Worm (Caenorhabditis elegans) whole organism, L4 larva: ENCODE measurements around the gene spig-6.
A peak's percentile ranks its signal among the peaks of the same experiment; 100 is the strongest.

Experiments
- T26A8.4 ChIP-seq: fragments of 200-800 bp; sonication (Bioruptor generic); IDR thresholded peaks from 2 replicates; pipeline ENCODE4 v1.3.6; 2022; ENCODE audit warnings: missing genetic modification characterization, missing compliant biosample characterization
- aha-1 ChIP-seq: fragments of 150-350 bp; peaks from one replicate; lab custom pipeline; 2014; ENCODE audit warnings: missing biosample characterization, missing genetic modification characterization
- arid-1 ChIP-seq: fragments of 200-800 bp; sonication (Bioruptor generic); conservative IDR thresholded peaks from 2 replicates; pipeline ENCODE4 v1.3.6; 2022; ENCODE audit warnings: missing genetic modification reagents, missing genetic modification characterization, missing compliant biosample characterization
- ceh-20 ChIP-seq: fragments of 200-800 bp; sonication (Bioruptor generic); IDR thresholded peaks from 2 replicates; pipeline ENCODE4 v1.3.6; 2022; ENCODE audit warnings: missing genetic modification reagents, missing genetic modification characterization, missing compliant biosample characterization
- ceh-28 ChIP-seq: fragments of 150-350 bp; optimal IDR thresholded peaks from 2 replicates; lab custom pipeline; 2014; ENCODE audit warnings: missing biosample characterization, missing genetic modification reagents, missing genetic modification characterization
- ceh-62 ChIP-seq: sonication (generic microtip); optimal IDR thresholded peaks from 2 replicates; lab custom pipeline; 2017; ENCODE audit warnings: missing biosample characterization, missing genetic modification characterization
- daf-12 ChIP-seq: fragments of 150-350 bp; optimal IDR thresholded peaks from 2 replicates; lab custom pipeline; 2014; ENCODE audit warnings: missing biosample characterization, missing genetic modification reagents, missing genetic modification characterization
- daf-19 ChIP-seq: fragments of 200-800 bp; sonication (Bioruptor generic); conservative IDR thresholded peaks from 2 replicates; pipeline ENCODE4 v1.3.6; 2022; ENCODE audit warnings: missing genetic modification characterization, missing compliant biosample characterization
- duxl-1 ChIP-seq: sonication (generic microtip); optimal IDR thresholded peaks from 2 replicates; lab custom pipeline; 2016; ENCODE audit warnings: mild to moderate bottlenecking, missing genetic modification characterization, moderate library complexity, missing compliant biosample characterization; ENCODE audit not compliant: poor library complexity
- egl-43 ChIP-seq: fragments of 200-800 bp; sonication (Bioruptor generic); IDR thresholded peaks from 2 replicates; pipeline ENCODE4 v1.3.6; 2022; ENCODE audit warnings: missing genetic modification reagents, missing genetic modification characterization, missing compliant biosample characterization
- fkh-10 ChIP-seq: fragments of 150-350 bp; optimal IDR thresholded peaks from 2 replicates; lab custom pipeline; 2014; ENCODE audit warnings: missing biosample characterization, missing genetic modification reagents, missing genetic modification characterization
- hif-1 ChIP-seq, 2 experiments: sonication (generic microtip); optimal IDR thresholded peaks; 2 replicates each; lab custom pipeline; 2016 to 2017; ENCODE audit warnings: missing compliant biosample characterization in 2 of 2, missing genetic modification characterization in 2 of 2, missing genetic modification reagents in 2 of 2, missing genotype in 2 of 2, mild to moderate bottlenecking in 1 of 2
- lim-7 ChIP-seq: fragments of 200-800 bp; sonication (Bioruptor generic); IDR thresholded peaks from 2 replicates; pipeline ENCODE4 v1.3.6; 2022; ENCODE audit warnings: missing genetic modification characterization, missing compliant biosample characterization
- lin-1 ChIP-seq: fragments of 200-800 bp; sonication (Bioruptor generic); IDR thresholded peaks from 2 replicates; pipeline ENCODE4 v1.3.6; 2022; ENCODE audit warnings: missing genetic modification reagents, missing genetic modification characterization, missing compliant biosample characterization
- lin-15B ChIP-seq: fragments of 150-350 bp; sonication (generic microtip); optimal IDR thresholded peaks from 3 replicates; lab custom pipeline; 2014; ENCODE audit warnings: missing biosample characterization, missing genetic modification characterization
- lin-29 ChIP-seq: fragments of 200-800 bp; sonication (Bioruptor generic); IDR thresholded peaks from 2 replicates; pipeline ENCODE4 v1.3.6; 2022; ENCODE audit warnings: missing genetic modification reagents, missing genetic modification characterization, missing compliant biosample characterization
- lin-39 ChIP-seq: fragments of 150-350 bp; optimal IDR thresholded peaks from 2 replicates; lab custom pipeline; 2014; ENCODE audit warnings: missing biosample characterization, missing genetic modification reagents, missing genetic modification characterization
- lir-3 ChIP-seq: sonication (generic microtip); optimal IDR thresholded peaks from 2 replicates; lab custom pipeline; 2016; ENCODE audit warnings: mild to moderate bottlenecking, missing genetic modification characterization, missing compliant biosample characterization
- mep-1 ChIP-seq: fragments of 150-350 bp; sonication (generic microtip); optimal IDR thresholded peaks from 3 replicates; lab custom pipeline; 2014; ENCODE audit warnings: missing biosample characterization, missing genetic modification characterization
- nhr-76 ChIP-seq: fragments of 150-350 bp; optimal IDR thresholded peaks from 2 replicates; lab custom pipeline; 2014; ENCODE audit warnings: missing biosample characterization, missing genetic modification characterization
- php-3 ChIP-seq: fragments of 200-800 bp; sonication (Bioruptor generic); IDR thresholded peaks from 2 replicates; pipeline ENCODE4 v1.3.6; 2022; ENCODE audit warnings: missing genetic modification reagents, missing genetic modification characterization, missing compliant biosample characterization
- rbr-2 ChIP-seq: sonication (generic microtip); optimal IDR thresholded peaks from 2 replicates; lab custom pipeline; 2016; ENCODE audit warnings: missing genotype, missing genetic modification characterization, missing compliant biosample characterization
- saeg-2 ChIP-seq: fragments of 200-800 bp; sonication (Bioruptor generic); IDR thresholded peaks from 2 replicates; pipeline ENCODE4 v1.3.6; 2022; ENCODE audit warnings: missing genetic modification reagents, missing genetic modification characterization, missing compliant biosample characterization
- sdz-12 ChIP-seq: fragments of 200-800 bp; sonication (Bioruptor generic); optimal IDR thresholded peaks from 2 replicates; lab custom pipeline; 2018; ENCODE audit warnings: mild to moderate bottlenecking, missing genetic modification characterization, missing compliant biosample characterization
- set-16 ChIP-seq: fragments of 200-800 bp; sonication (Bioruptor generic); IDR thresholded peaks from 2 replicates; pipeline ENCODE4 v1.3.6; 2022; ENCODE audit warnings: missing genetic modification reagents, missing genetic modification characterization, missing compliant biosample characterization
- snpc-1.2 ChIP-seq: fragments of 200-800 bp; sonication (Bioruptor generic); IDR thresholded peaks from 2 replicates; pipeline ENCODE4 v1.3.6; 2022; ENCODE audit warnings: missing genetic modification reagents, missing genetic modification characterization, missing compliant biosample characterization
- spr-3 ChIP-seq: fragments of 200-800 bp; sonication (Bioruptor generic); optimal IDR thresholded peaks from 2 replicates; lab custom pipeline; 2018; ENCODE audit warnings: mild to moderate bottlenecking, missing genetic modification characterization, missing compliant biosample characterization
- tag-97 ChIP-seq: fragments of 200-800 bp; sonication (Bioruptor generic); IDR thresholded peaks from 2 replicates; pipeline ENCODE4 v1.3.6; 2022; ENCODE audit warnings: missing genetic modification characterization, missing compliant biosample characterization
- unc-130 ChIP-seq: sonication (generic microtip); optimal IDR thresholded peaks from 2 replicates; lab custom pipeline; 2016; ENCODE audit warnings: missing genetic modification reagents, missing genetic modification characterization, missing compliant biosample characterization
- unc-62 ChIP-seq, 3 experiments: fragments of 150-350 bp in 1 of 3; sonication (generic microtip); optimal IDR thresholded peaks in 2 of 3; peaks in 1 of 3; 1 replicate in 1 of 3; 2 replicates in 2 of 3; lab custom pipeline; 2014 to 2017; ENCODE audit warnings: missing biosample characterization in 3 of 3, missing genetic modification characterization in 3 of 3, missing genetic modification reagents in 3 of 3, missing genotype in 1 of 3
- zag-1 ChIP-seq: fragments of 150-350 bp; optimal IDR thresholded peaks from 2 replicates; lab custom pipeline; 2014; ENCODE audit warnings: missing biosample characterization, missing genetic modification characterization
- zfp-3 ChIP-seq: fragments of 200-800 bp; sonication (Bioruptor generic); conservative IDR thresholded peaks from 2 replicates; pipeline ENCODE4 v1.3.6; 2022; ENCODE audit warnings: missing genetic modification reagents, missing genetic modification characterization, missing compliant biosample characterization
- zip-11 ChIP-seq: fragments of 200-800 bp; sonication (Bioruptor generic); IDR thresholded peaks from 2 replicates; pipeline ENCODE4 v1.3.6; 2022; ENCODE audit warnings: missing genetic modification characterization, missing compliant biosample characterization

The spig-6 gene

DNA sequence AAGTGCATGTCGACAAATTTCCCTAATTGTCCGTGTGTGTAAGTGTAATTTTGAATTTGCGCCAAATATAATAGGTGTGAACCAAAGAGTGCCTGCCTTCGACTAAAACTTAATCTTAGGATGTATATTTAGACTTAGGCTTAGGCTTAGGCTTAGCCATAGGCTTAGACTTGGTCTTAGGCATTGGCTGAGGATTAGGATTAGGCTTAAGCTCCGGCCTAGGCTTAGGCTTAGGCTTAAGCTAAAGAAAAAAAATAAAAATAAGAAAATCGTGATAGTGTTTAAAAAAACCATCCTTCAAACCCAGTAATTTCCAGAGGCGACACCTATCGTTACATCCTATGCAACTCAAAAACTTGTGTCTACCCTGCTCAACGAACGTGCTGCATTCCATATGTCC lies 35.2 kb upstream of the spig-6 start:
- no peak for TF ChIP-seq php-3

DNA sequence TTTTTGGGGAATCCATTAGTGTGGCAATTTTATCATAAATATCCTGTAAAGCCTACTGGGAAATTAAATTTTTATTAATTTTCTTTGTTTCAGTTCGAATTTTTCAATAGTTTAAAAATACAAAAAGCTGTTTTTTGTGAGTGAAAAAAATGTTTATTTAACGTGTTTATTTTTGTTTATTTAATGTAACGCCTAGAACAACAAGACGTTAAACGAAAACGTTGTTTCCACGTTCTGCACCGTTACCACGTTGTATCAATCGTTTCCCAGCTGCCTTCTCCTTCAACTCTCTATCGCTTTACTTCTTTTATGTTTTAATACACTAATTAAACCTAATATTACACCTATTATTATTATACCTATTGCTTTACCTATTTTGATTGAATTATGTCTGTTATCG lies 33.6 kb upstream of the spig-6 start, which contains the start of gene T08G3.13:
TSS of gene T08G3.13 (plus strand) at position 301 of the 400 bp plus-strand sequence.
- no peak for TF ChIP-seq lin-39
- TF ChIP-seq lim-7 (GFP tag; lab: Robert Waterston, UW): no peak
- no peak for TF ChIP-seq unc-130 (GFP tag; lab: Kevin White, UChicago)
- TF ChIP-seq zag-1: no peak
- no peak for TF ChIP-seq ceh-20
- TF ChIP-seq sdz-12 (GFP tag; lab: Kevin White, UChicago): no peak
- TF ChIP-seq lin-15B (tag; lab: Kevin White, UChicago): no peak
- no peak for TF ChIP-seq egl-43 (GFP tag; lab: Robert Waterston, UW)
- TF ChIP-seq snpc-1.2 (GFP tag; lab: Robert Waterston, UW): no peak
- TF ChIP-seq lin-1 (GFP tag; lab: Robert Waterston, UW): no peak
- TF ChIP-seq ceh-28 (tag; lab: Kevin White, UChicago): no peak
- no peak for TF ChIP-seq duxl-1 (tag; lab: Kevin White, UChicago)
- TF ChIP-seq lin-29 (GFP tag; lab: Robert Waterston, UW): no peak
- no peak for TF ChIP-seq T26A8.4
- no peak for TF ChIP-seq saeg-2
- TF ChIP-seq fkh-10 (GFP tag; lab: Kevin White, UChicago): no peak
- TF ChIP-seq mep-1 (tag; lab: Kevin White, UChicago): no peak

DNA sequence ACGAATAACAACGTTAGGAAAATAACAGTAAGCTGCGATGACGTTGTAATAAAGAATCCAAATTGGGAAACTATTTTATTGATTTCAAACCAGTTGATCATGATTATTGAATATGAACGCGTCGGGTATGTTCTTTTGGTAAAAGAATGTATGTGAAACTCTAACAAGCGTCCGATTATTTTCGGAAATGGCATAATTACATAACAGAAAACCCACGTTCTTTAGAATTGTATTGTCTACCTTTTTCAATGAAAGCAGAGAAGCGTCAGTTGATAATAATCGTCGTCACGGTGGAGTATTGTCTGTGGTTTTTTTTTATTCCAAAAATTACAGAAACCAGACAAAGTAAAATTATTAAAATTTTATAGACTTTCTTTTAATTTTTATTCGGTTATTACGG lies 26.3 kb upstream of the spig-6 start, which contains the start of gene str-14:
TSS of gene str-14 (minus strand) at position 101 of the 400 bp plus-strand sequence.
- TF ChIP-seq zip-11: no peak
- TF ChIP-seq lin-39: no peak
- TF ChIP-seq zfp-3 (GFP tag; lab: Robert Waterston, UW): no peak
- no peak for TF ChIP-seq lir-3 (tag; lab: Kevin White, UChicago)
- no peak for TF ChIP-seq set-16
- no peak for TF ChIP-seq ceh-62 (tag; lab: Kevin White, UChicago)

DNA sequence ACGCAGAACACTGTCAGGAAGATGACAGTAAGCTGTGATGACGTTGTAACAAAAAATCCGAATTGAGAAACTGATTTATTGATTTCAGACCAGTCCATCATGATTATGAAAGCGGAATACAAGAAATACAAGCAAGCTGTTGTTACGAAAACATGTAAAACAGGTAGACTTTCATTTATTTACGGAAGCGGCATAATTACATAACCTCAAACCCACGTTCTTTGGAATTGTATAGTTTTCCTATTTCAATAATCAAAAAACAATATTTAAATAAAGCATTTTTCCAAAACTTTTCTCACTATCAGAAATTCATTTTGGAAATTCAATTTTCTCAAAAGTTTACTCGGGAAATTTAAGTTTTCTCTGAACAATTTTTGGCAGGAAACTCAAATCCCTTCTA lies 22.7 kb upstream of the spig-6 start, which contains the start of gene str-15:
TSS of gene str-15 (minus strand) at position 101 of the 400 bp plus-strand sequence.
- no peak for TF ChIP-seq zip-11
- TF ChIP-seq tag-97 (GFP tag; lab: Robert Waterston, UW): no peak
- no peak for TF ChIP-seq arid-1 (GFP tag; lab: Robert Waterston, UW)
- TF ChIP-seq nhr-76: no peak
- TF ChIP-seq spr-3 (GFP tag; lab: Kevin White, UChicago): no peak
- TF ChIP-seq unc-62 (GFP tag; optimal IDR thresholded peaks at IDR 0.05 in 1 of 2; lab: Kevin White, UChicago): no peak
- no peak for TF ChIP-seq unc-62 (tag; optimal IDR thresholded peaks at IDR 0.05; lab: Kevin White, UChicago)
- TF ChIP-seq daf-19: no peak
- no peak for TF ChIP-seq lin-15B (tag; lab: Kevin White, UChicago)
- TF ChIP-seq rbr-2: no peak

DNA sequence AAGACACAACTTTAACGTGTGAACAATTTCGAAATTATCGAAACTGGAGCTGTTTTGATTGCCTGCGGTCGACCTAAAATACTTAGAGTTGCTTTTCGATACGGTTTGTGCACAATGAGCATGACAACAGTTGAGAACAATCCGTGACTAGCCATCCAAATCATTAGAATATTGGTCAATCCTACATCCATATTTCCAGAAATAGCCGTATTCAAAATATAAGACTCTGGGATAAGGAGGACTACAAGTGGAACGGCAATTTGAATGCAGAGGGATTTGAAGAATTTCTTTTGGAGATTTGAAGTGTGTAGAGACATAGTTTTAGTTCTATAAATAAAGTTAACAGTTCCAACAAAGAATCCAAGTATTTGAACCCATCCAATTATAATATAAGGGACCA lies 22.0 kb upstream of the spig-6 start:
- TF ChIP-seq hif-1 (tag; optimal IDR thresholded peaks at IDR 0.05; lab: Kevin White, UChicago): no peak
- TF ChIP-seq aha-1: peak; percentile 83
- peak in 1 of 2 experiments; percentile 91 for TF ChIP-seq unc-62 (GFP tag; optimal IDR thresholded peaks at IDR 0.05 in 1 of 2; lab: Kevin White, UChicago)
- no peak for TF ChIP-seq unc-62 (tag; optimal IDR thresholded peaks at IDR 0.05; lab: Kevin White, UChicago)

DNA sequence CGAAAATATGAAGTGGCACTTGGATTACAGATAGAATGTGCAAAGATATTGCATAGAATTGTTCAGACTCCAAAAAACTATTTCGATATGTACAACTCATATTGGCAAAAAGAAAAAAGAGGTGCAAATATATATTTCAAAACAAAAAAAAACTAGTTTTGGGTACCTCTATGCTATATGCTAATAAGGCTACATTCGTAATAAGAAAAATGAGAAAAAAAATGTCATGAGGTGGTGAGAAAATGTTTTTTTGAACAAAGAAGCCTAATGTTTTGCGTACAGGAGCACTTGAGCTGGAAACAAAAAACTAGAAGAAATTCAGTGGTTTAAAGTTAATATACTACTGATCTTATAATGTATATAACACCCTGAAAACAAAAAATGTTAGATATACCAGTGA lies 20.5 kb upstream of the spig-6 start, which contains the start of gene srh-142:
TSS of gene srh-142 (minus strand) at position 101 of the 400 bp plus-strand sequence.
- TF ChIP-seq saeg-2 (no peak), daf-12 (tag; lab: Kevin White, UChicago) (no peak)
